Worm (Caenorhabditis elegans) whole organism, early embryonic: ENCODE results near the gene pbs-3.
"Not testable (repeated sequence)": the region's sequence is repeated elsewhere in the genome, so short reads cannot be mapped to it uniquely, and the experiment has no call there.

ENCODE experiments used
- ama-1 ChIP-seq: fragments of 150-350 bp; optimal IDR thresholded peaks from 2 replicates; lab custom pipeline; 2014
- ceh-36 ChIP-seq: sonication (generic microtip); optimal IDR thresholded peaks from 2 replicates; lab custom pipeline; 2016; ENCODE audit warnings: missing genetic modification characterization, inconsistent platforms, missing compliant biosample characterization
- flt-1 ChIP-seq: fragments of 200-800 bp; sonication (Bioruptor generic); IDR thresholded peaks from 2 replicates; pipeline ENCODE4 v1.3.6; 2022; ENCODE audit warnings: missing genetic modification characterization, missing compliant biosample characterization
- hmbx-1 ChIP-seq: sonication (generic microtip); optimal IDR thresholded peaks from 2 replicates; lab custom pipeline; 2016; ENCODE audit warnings: mild to moderate bottlenecking, missing genetic modification characterization, missing compliant biosample characterization
- hmg-4 ChIP-seq: fragments of 200-800 bp; sonication (Bioruptor generic); optimal IDR thresholded peaks from 2 replicates; lab custom pipeline; 2018; ENCODE audit warnings: mild to moderate bottlenecking, missing genetic modification characterization, missing compliant biosample characterization
- hnd-1 ChIP-seq: sonication (generic microtip); optimal IDR thresholded peaks from 2 replicates; lab custom pipeline; 2016; ENCODE audit warnings: missing genetic modification characterization, missing compliant biosample characterization
- pes-1 ChIP-seq: fragments of 200-800 bp; sonication (Bioruptor generic); IDR thresholded peaks from 2 replicates; pipeline ENCODE4 v1.3.6; 2022; ENCODE audit warnings: missing genetic modification reagents, missing genetic modification characterization, missing compliant biosample characterization

DNA sequence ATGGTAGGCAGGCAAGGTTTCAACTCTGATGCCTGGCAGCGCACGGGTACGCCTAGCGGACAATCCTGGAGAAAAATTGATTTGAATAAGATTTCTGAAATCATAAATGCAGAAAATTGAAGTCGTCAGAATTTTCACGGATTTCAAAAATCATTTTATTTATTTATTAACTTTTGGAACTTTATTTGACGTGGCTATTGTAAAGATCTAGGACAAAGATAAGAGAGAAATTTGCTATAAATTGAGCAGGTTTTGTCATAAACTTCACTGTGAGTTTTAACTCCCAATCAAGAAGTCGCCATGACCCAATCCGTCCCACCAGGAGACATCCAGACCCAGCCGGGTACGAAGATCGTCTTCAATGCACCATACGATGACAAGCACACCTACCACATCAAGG is 22.5 kb downstream of the pbs-3 start, which contains the start of gene msp-152:
- not testable (repeated sequence) for TF ChIP-seq ama-1 (lab: Kevin White, UChicago); hmg-4 (GFP tag; lab: Kevin White, UChicago); flt-1 (GFP tag; lab: Robert Waterston, UW); pes-1 (GFP tag; lab: Robert Waterston, UW); hnd-1 (tag; lab: Kevin White, UChicago); hmbx-1 (tag; lab: Kevin White, UChicago); ceh-36 (tag; lab: Kevin White, UChicago)
